Fruit fly (Drosophila melanogaster) whole organism, embryonic: ENCODE data around the gene CG5909.

ENCODE experiments used
- CG7963 ChIP-seq: fragments of 200-800 bp; sonication (Bioruptor generic); IDR thresholded peaks from 3 replicates; pipeline ENCODE4 v1.3.6; 2022; ENCODE audit warnings: missing biosample characterization, missing genetic modification characterization; ENCODE audit not compliant: partially characterized antibody
- CG8924 ChIP-seq: fragments of 200-800 bp; optimal IDR thresholded peaks from 3 replicates; lab custom pipeline; 2019; ENCODE audit warnings: missing biosample characterization, mild to moderate bottlenecking, missing genetic modification characterization, moderate library complexity
- Dip2 ChIP-seq: fragments of 200-800 bp; sonication (Bioruptor generic); IDR thresholded peaks from 2 replicates; pipeline ENCODE4 v1.3.6; 2022; ENCODE audit warnings: missing biosample characterization, missing genetic modification characterization
- Ets65A ChIP-seq: fragments of 200-800 bp; sonication (Bioruptor generic); peaks from one replicate; lab custom pipeline; 2016; ENCODE audit warnings: missing biosample characterization, missing genetic modification characterization
- slp2 ChIP-seq: fragments of 200-800 bp; sonication (Bioruptor generic); optimal IDR thresholded peaks from 2 replicates; lab custom pipeline; 2016; ENCODE audit warnings: missing biosample characterization, missing genetic modification characterization
- ssp ChIP-seq: fragments of 200-800 bp; sonication (Bioruptor generic); IDR thresholded peaks from 2 replicates; pipeline ENCODE4 v1.3.6; 2022; ENCODE audit warnings: missing biosample characterization, missing genetic modification characterization

DNA sequence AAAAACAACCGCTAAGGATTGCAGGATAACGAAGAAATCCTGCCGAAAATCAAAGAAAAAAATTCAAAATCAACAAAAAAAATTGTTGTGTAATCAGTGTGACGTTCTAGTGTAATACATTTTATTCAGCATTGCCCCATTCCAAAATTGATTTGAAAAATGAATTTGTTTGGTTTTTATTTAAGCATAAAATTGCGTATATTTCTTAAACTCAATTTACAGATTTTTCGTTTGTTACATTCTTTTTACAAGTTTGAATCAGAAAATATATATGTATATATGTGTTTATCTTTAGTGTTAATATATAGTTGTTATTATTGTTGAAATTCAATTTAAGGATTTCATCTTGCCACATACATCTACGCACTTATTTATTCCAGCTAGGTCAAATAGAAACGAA is 36.4 kb upstream of the CG5909 start, which contains the start of gene CG6059:
- TF ChIP-seq Ets65A (GFP tag; lab: Kevin White, UChicago), result no peak
- TF ChIP-seq ssp (GFP tag; lab: Robert Waterston, UW), result no peak
- no peak for TF ChIP-seq Dip2 (GFP tag; lab: Robert Waterston, UW)
- no peak for TF ChIP-seq slp2
- TF ChIP-seq CG8924 (tag; lab: Kevin White, UChicago), result no peak
- TF ChIP-seq CG7963 (GFP tag; lab: Robert Waterston, UW), result no peak
